Worm (Caenorhabditis elegans) whole organism, L4 larva: ENCODE data around the gene R06F6.12.
A peak's percentile ranks its signal among the peaks of the same experiment; 100 is the strongest.

Experiments used
- F37D6.2 ChIP-seq: sonication (generic microtip); optimal IDR thresholded peaks from 2 replicates; lab custom pipeline; 2016; ENCODE audit warnings: mild to moderate bottlenecking, missing genetic modification characterization, missing compliant biosample characterization
- F44E2.7 ChIP-seq: fragments of 200-800 bp; sonication (Bioruptor generic); IDR thresholded peaks from 2 replicates; pipeline ENCODE4 v2.1.2; 2022; ENCODE audit warnings: missing genetic modification characterization, missing compliant biosample characterization
- F49E8.2 ChIP-seq: sonication (generic microtip); optimal IDR thresholded peaks from 2 replicates; lab custom pipeline; 2016; ENCODE audit warnings: missing compliant biosample characterization, mild to moderate bottlenecking, missing genetic modification characterization, borderline replicate concordance
- R02D3.7 ChIP-seq: fragments of 150-350 bp; sonication (generic microtip); optimal IDR thresholded peaks from 3 replicates; lab custom pipeline; 2014; ENCODE audit warnings: missing biosample characterization, missing genetic modification characterization
- T20F7.1 ChIP-seq: fragments of 200-800 bp; sonication (Bioruptor generic); optimal IDR thresholded peaks from 2 replicates; lab custom pipeline; 2018; ENCODE audit warnings: mild to moderate bottlenecking, missing genetic modification characterization, missing compliant biosample characterization
- T26A8.4 ChIP-seq: fragments of 200-800 bp; sonication (Bioruptor generic); IDR thresholded peaks from 2 replicates; pipeline ENCODE4 v1.3.6; 2022; ENCODE audit warnings: missing genetic modification characterization, missing compliant biosample characterization
- Y48G9A.11 ChIP-seq: fragments of 200-800 bp; sonication (Bioruptor generic); IDR thresholded peaks from 2 replicates; pipeline ENCODE4 v1.3.6; 2022; ENCODE audit warnings: missing genetic modification reagents, missing genetic modification characterization, missing compliant biosample characterization
- ZK546.5 ChIP-seq, 2 experiments: sonication (generic microtip); optimal IDR thresholded peaks; 2 replicates each; lab custom pipeline; 2017; ENCODE audit warnings: missing biosample characterization in 2 of 2, missing genetic modification characterization in 2 of 2
- aha-1 ChIP-seq: fragments of 150-350 bp; peaks from one replicate; lab custom pipeline; 2014; ENCODE audit warnings: missing biosample characterization, missing genetic modification characterization
- ama-1 ChIP-seq: fragments of 150-350 bp; optimal IDR thresholded peaks from 2 replicates; lab custom pipeline; 2014; ENCODE audit warnings: inconsistent platforms, mixed read lengths
- arid-1 ChIP-seq: fragments of 200-800 bp; sonication (Bioruptor generic); conservative IDR thresholded peaks from 2 replicates; pipeline ENCODE4 v1.3.6; 2022; ENCODE audit warnings: missing genetic modification reagents, missing genetic modification characterization, missing compliant biosample characterization
- ceh-44 ChIP-seq: fragments of 200-800 bp; sonication (Bioruptor generic); IDR thresholded peaks from 2 replicates; pipeline ENCODE4 v1.3.6; 2022; ENCODE audit warnings: missing genetic modification reagents, missing genetic modification characterization, missing compliant biosample characterization
- ceh-62 ChIP-seq: sonication (generic microtip); optimal IDR thresholded peaks from 2 replicates; lab custom pipeline; 2017; ENCODE audit warnings: missing biosample characterization, missing genetic modification characterization
- ces-1 ChIP-seq: fragments of 150-350 bp; sonication (generic microtip); optimal IDR thresholded peaks from 4 replicates; lab custom pipeline; 2014; ENCODE audit warnings: missing biosample characterization, missing genetic modification reagents, missing genetic modification characterization
- daf-16 ChIP-seq, 3 experiments: sonication (generic microtip); optimal IDR thresholded peaks; 2 replicates each; lab custom pipeline; 2016 to 2017; ENCODE audit warnings: missing genetic modification characterization in 3 of 3, missing genetic modification reagents in 3 of 3, mild to moderate bottlenecking in 2 of 3, missing compliant biosample characterization in 2 of 3, missing biosample characterization in 1 of 3, moderate library complexity in 1 of 3
- daf-19 ChIP-seq: fragments of 200-800 bp; sonication (Bioruptor generic); conservative IDR thresholded peaks from 2 replicates; pipeline ENCODE4 v1.3.6; 2022; ENCODE audit warnings: missing genetic modification characterization, missing compliant biosample characterization
- dmd-8 ChIP-seq: fragments of 200-800 bp; sonication (Bioruptor generic); IDR thresholded peaks from 2 replicates; pipeline ENCODE4 v1.3.6; 2022; ENCODE audit warnings: missing genetic modification characterization, missing compliant biosample characterization
- dmd-9 ChIP-seq: fragments of 200-800 bp; sonication (Bioruptor generic); IDR thresholded peaks from 2 replicates; pipeline ENCODE4 v1.3.6; 2022; ENCODE audit warnings: missing genetic modification reagents, missing genetic modification characterization, missing compliant biosample characterization
- dpl-1 ChIP-seq: fragments of 150-350 bp; optimal IDR thresholded peaks from 2 replicates; lab custom pipeline; 2014; ENCODE audit warnings: missing biosample characterization, missing genetic modification reagents, missing genetic modification characterization
- egl-27 ChIP-seq: sonication (generic microtip); optimal IDR thresholded peaks from 3 replicates; lab custom pipeline; 2017; ENCODE audit warnings: missing biosample characterization, missing genetic modification reagents, missing genetic modification characterization
- egl-43 ChIP-seq: fragments of 200-800 bp; sonication (Bioruptor generic); IDR thresholded peaks from 2 replicates; pipeline ENCODE4 v1.3.6; 2022; ENCODE audit warnings: missing genetic modification reagents, missing genetic modification characterization, missing compliant biosample characterization
- fkh-10 ChIP-seq: fragments of 150-350 bp; optimal IDR thresholded peaks from 2 replicates; lab custom pipeline; 2014; ENCODE audit warnings: missing biosample characterization, missing genetic modification reagents, missing genetic modification characterization
- fos-1 ChIP-seq: fragments of 150-350 bp; optimal IDR thresholded peaks from 2 replicates; lab custom pipeline; 2014; ENCODE audit warnings: missing biosample characterization, missing genetic modification characterization
- lim-7 ChIP-seq: fragments of 200-800 bp; sonication (Bioruptor generic); IDR thresholded peaks from 2 replicates; pipeline ENCODE4 v1.3.6; 2022; ENCODE audit warnings: missing genetic modification characterization, missing compliant biosample characterization
- lin-1 ChIP-seq: fragments of 200-800 bp; sonication (Bioruptor generic); IDR thresholded peaks from 2 replicates; pipeline ENCODE4 v1.3.6; 2022; ENCODE audit warnings: missing genetic modification reagents, missing genetic modification characterization, missing compliant biosample characterization
- lin-39 ChIP-seq: fragments of 150-350 bp; optimal IDR thresholded peaks from 2 replicates; lab custom pipeline; 2014; ENCODE audit warnings: missing biosample characterization, missing genetic modification reagents, missing genetic modification characterization
- lir-3 ChIP-seq: sonication (generic microtip); optimal IDR thresholded peaks from 2 replicates; lab custom pipeline; 2016; ENCODE audit warnings: mild to moderate bottlenecking, missing genetic modification characterization, missing compliant biosample characterization
- madf-5 ChIP-seq, 2 experiments: fragments of 200-800 bp; sonication (Bioruptor generic); IDR thresholded peaks; 2 replicates each; pipeline ENCODE4 v1.3.6; 2022; ENCODE audit warnings: missing compliant biosample characterization in 2 of 2, missing genetic modification characterization in 2 of 2
- mdl-1 ChIP-seq, 2 experiments: fragments of 150-350 bp in 1 of 2; sonication (generic microtip) in 1 of 2; optimal IDR thresholded peaks; 2 replicates each; lab custom pipeline; 2014 to 2017; ENCODE audit warnings: missing biosample characterization in 2 of 2, missing genetic modification characterization in 2 of 2
- mdt-29 ChIP-seq: fragments of 200-800 bp; sonication (Bioruptor generic); IDR thresholded peaks from 2 replicates; pipeline ENCODE4 v1.3.6; 2022; ENCODE audit warnings: missing genetic modification reagents, missing genetic modification characterization, missing compliant biosample characterization
- mxl-3 ChIP-seq: fragments of 200-800 bp; sonication (Bioruptor generic); optimal IDR thresholded peaks from 2 replicates; lab custom pipeline; 2018; ENCODE audit warnings: mild to moderate bottlenecking, missing genetic modification characterization, missing compliant biosample characterization
- nhr-102 ChIP-seq: sonication (generic microtip); optimal IDR thresholded peaks from 2 replicates; lab custom pipeline; 2016; ENCODE audit warnings: mild to moderate bottlenecking, missing genetic modification characterization, moderate library complexity, missing compliant biosample characterization
- nhr-11 ChIP-seq: fragments of 150-350 bp; optimal IDR thresholded peaks from 2 replicates; lab custom pipeline; 2014; ENCODE audit warnings: missing biosample characterization, missing genetic modification characterization
- nhr-111 ChIP-seq: fragments of 200-800 bp; sonication (Bioruptor generic); optimal IDR thresholded peaks from 2 replicates; lab custom pipeline; 2018; ENCODE audit warnings: mild to moderate bottlenecking, missing genetic modification characterization, missing compliant biosample characterization
- nhr-25 ChIP-seq: sonication (generic microtip); optimal IDR thresholded peaks from 2 replicates; lab custom pipeline; 2017; ENCODE audit warnings: missing genetic modification characterization, mild to moderate bottlenecking, missing compliant biosample characterization, antibody characterized with exemption, moderate library complexity, borderline replicate concordance; ENCODE audit not compliant: insufficient read depth
- nhr-77 ChIP-seq: fragments of 150-350 bp; optimal IDR thresholded peaks from 2 replicates; lab custom pipeline; 2014; ENCODE audit warnings: missing biosample characterization, missing genetic modification characterization
- php-3 ChIP-seq: fragments of 200-800 bp; sonication (Bioruptor generic); IDR thresholded peaks from 2 replicates; pipeline ENCODE4 v1.3.6; 2022; ENCODE audit warnings: missing genetic modification reagents, missing genetic modification characterization, missing compliant biosample characterization
- pqm-1 ChIP-seq: sonication (generic microtip); optimal IDR thresholded peaks from 2 replicates; lab custom pipeline; 2017; ENCODE audit warnings: missing biosample characterization, missing genetic modification characterization
- saeg-2 ChIP-seq: fragments of 200-800 bp; sonication (Bioruptor generic); IDR thresholded peaks from 2 replicates; pipeline ENCODE4 v1.3.6; 2022; ENCODE audit warnings: missing genetic modification reagents, missing genetic modification characterization, missing compliant biosample characterization
- sdz-12 ChIP-seq: fragments of 200-800 bp; sonication (Bioruptor generic); optimal IDR thresholded peaks from 2 replicates; lab custom pipeline; 2018; ENCODE audit warnings: mild to moderate bottlenecking, missing genetic modification characterization, missing compliant biosample characterization
- set-16 ChIP-seq: fragments of 200-800 bp; sonication (Bioruptor generic); IDR thresholded peaks from 2 replicates; pipeline ENCODE4 v1.3.6; 2022; ENCODE audit warnings: missing genetic modification reagents, missing genetic modification characterization, missing compliant biosample characterization
- snpc-1.2 ChIP-seq: fragments of 200-800 bp; sonication (Bioruptor generic); IDR thresholded peaks from 2 replicates; pipeline ENCODE4 v1.3.6; 2022; ENCODE audit warnings: missing genetic modification reagents, missing genetic modification characterization, missing compliant biosample characterization
- spr-3 ChIP-seq: fragments of 200-800 bp; sonication (Bioruptor generic); optimal IDR thresholded peaks from 2 replicates; lab custom pipeline; 2018; ENCODE audit warnings: mild to moderate bottlenecking, missing genetic modification characterization, missing compliant biosample characterization
- tag-97 ChIP-seq: fragments of 200-800 bp; sonication (Bioruptor generic); IDR thresholded peaks from 2 replicates; pipeline ENCODE4 v1.3.6; 2022; ENCODE audit warnings: missing genetic modification characterization, missing compliant biosample characterization
- unc-130 ChIP-seq: sonication (generic microtip); optimal IDR thresholded peaks from 2 replicates; lab custom pipeline; 2016; ENCODE audit warnings: missing genetic modification reagents, missing genetic modification characterization, missing compliant biosample characterization
- unc-39 ChIP-seq: sonication (generic microtip); optimal IDR thresholded peaks from 2 replicates; lab custom pipeline; 2017; ENCODE audit warnings: missing biosample characterization, missing genetic modification characterization
- vab-7 ChIP-seq: fragments of 200-800 bp; sonication (Bioruptor generic); IDR thresholded peaks from 2 replicates; pipeline ENCODE4 v1.3.6; 2022; ENCODE audit warnings: missing genetic modification reagents, missing genetic modification characterization, missing compliant biosample characterization
- zag-1 ChIP-seq: fragments of 150-350 bp; optimal IDR thresholded peaks from 2 replicates; lab custom pipeline; 2014; ENCODE audit warnings: missing biosample characterization, missing genetic modification characterization
- zfp-2 ChIP-seq: sonication (generic microtip); optimal IDR thresholded peaks from 2 replicates; lab custom pipeline; 2016; ENCODE audit warnings: mild to moderate bottlenecking, missing genetic modification characterization, missing compliant biosample characterization
- zip-11 ChIP-seq: fragments of 200-800 bp; sonication (Bioruptor generic); IDR thresholded peaks from 2 replicates; pipeline ENCODE4 v1.3.6; 2022; ENCODE audit warnings: missing genetic modification characterization, missing compliant biosample characterization
- zip-2 ChIP-seq: fragments of 150-350 bp; optimal IDR thresholded peaks from 2 replicates; lab custom pipeline; 2014; ENCODE audit warnings: missing biosample characterization, missing genetic modification characterization

R06F6.12 gene

ce11 chrII:10861723-10862486 lies 38.0 kb upstream of the R06F6.12 start (continued):
- TF ChIP-seq nhr-102: peak; percentile 31
- 0 out of 2 replicates have a peak, but pooled peaks have one; percentile 13 for TF ChIP-seq set-16 (GFP tag; lab: Robert Waterston, UW)
- no peak for TF ChIP-seq egl-27 (tag; lab: Kevin White, UChicago)
- no peak for TF ChIP-seq T26A8.4
- TF ChIP-seq daf-19 (GFP tag; lab: Robert Waterston, UW): no peak
- TF ChIP-seq R02D3.7: no peak
- no peak for TF ChIP-seq nhr-11 (tag; lab: Kevin White, UChicago)
- no peak for TF ChIP-seq zfp-2
- TF ChIP-seq tag-97 (GFP tag; lab: Robert Waterston, UW): no peak
- no peak for TF ChIP-seq F49E8.2
- TF ChIP-seq zag-1 (tag; lab: Kevin White, UChicago): no peak
- TF ChIP-seq sdz-12 (GFP tag; lab: Kevin White, UChicago): no peak
- TF ChIP-seq dmd-9 (GFP tag; lab: Robert Waterston, UW): no peak
- TF ChIP-seq ces-1 (GFP tag; lab: Kevin White, UChicago): no peak
- peak; percentile 32 for TF ChIP-seq fkh-10 (GFP tag; lab: Kevin White, UChicago)
- TF ChIP-seq snpc-1.2: no peak
- TF ChIP-seq arid-1 (GFP tag; lab: Robert Waterston, UW): no peak
- TF ChIP-seq lin-39 (tag; lab: Kevin White, UChicago): no peak
- TF ChIP-seq ceh-62: no peak
- TF ChIP-seq saeg-2 (GFP tag; lab: Robert Waterston, UW): 0 out of 2 replicates have a peak, but pooled peaks have one; percentile 10
- peak; percentile 18 to 25 for TF ChIP-seq mdl-1 (tag; optimal IDR thresholded peaks at IDR 0.05; lab: Kevin White, UChicago)
- no peak for TF ChIP-seq unc-39 (tag; lab: Kevin White, UChicago)
- TF ChIP-seq nhr-25: no peak
- no peak for TF ChIP-seq php-3 (GFP tag; lab: Robert Waterston, UW)
- 0 out of 2 replicates have a peak, but pooled peaks have one; percentile 51 for TF ChIP-seq lin-1 (GFP tag; lab: Robert Waterston, UW)
- TF ChIP-seq nhr-77 (tag; lab: Kevin White, UChicago): no peak
- TF ChIP-seq dpl-1 (GFP tag; lab: Kevin White, UChicago): no peak
- no peak for TF ChIP-seq F37D6.2 (tag; lab: Kevin White, UChicago)
- no peak for TF ChIP-seq zip-2 (tag; lab: Kevin White, UChicago)
- no peak for TF ChIP-seq dmd-8 (GFP tag; lab: Robert Waterston, UW)
- TF ChIP-seq ceh-44 (GFP tag; lab: Robert Waterston, UW): no peak
- no peak for TF ChIP-seq fos-1
- TF ChIP-seq vab-7 (GFP tag; lab: Robert Waterston, UW): no peak
- TF ChIP-seq mxl-3 (GFP tag; lab: Kevin White, UChicago): peak; percentile 17
- no peak for TF ChIP-seq spr-3 (GFP tag; lab: Kevin White, UChicago)
- no peak for TF ChIP-seq mdt-29 (GFP tag; lab: Robert Waterston, UW)
- TF ChIP-seq T20F7.1 (GFP tag; lab: Kevin White, UChicago): peak; percentile 17
- TF ChIP-seq daf-16 (GFP tag; optimal IDR thresholded peaks at IDR 0.05; lab: Kevin White, UChicago): no peak
- TF ChIP-seq daf-16 (tag; optimal IDR thresholded peaks at IDR 0.05; lab: Kevin White, UChicago): peak; percentile 62
- TF ChIP-seq zip-11: no peak
- no peak for TF ChIP-seq egl-43 (GFP tag; lab: Robert Waterston, UW)
- no peak for TF ChIP-seq F44E2.7
- TF ChIP-seq aha-1 (tag; lab: Kevin White, UChicago): peak; percentile 72
- no peak for TF ChIP-seq madf-5 (GFP tag; IDR thresholded peaks at IDR 0.05; lab: Robert Waterston, UW)
- TF ChIP-seq unc-130: no peak
- no peak for TF ChIP-seq ama-1 (lab: Kevin White, UChicago)
- TF ChIP-seq nhr-111 (GFP tag; lab: Kevin White, UChicago): no peak
- no peak for TF ChIP-seq ZK546.5 (tag; optimal IDR thresholded peaks at IDR 0.05; lab: Kevin White, UChicago)
- no peak for TF ChIP-seq lim-7 (GFP tag; lab: Robert Waterston, UW)
- no peak for TF ChIP-seq Y48G9A.11
- no peak for TF ChIP-seq pqm-1
- no peak for TF ChIP-seq lir-3
